Fruit fly (Drosophila melanogaster) whole organism, embryonic: Measurements from ENCODE around the gene CG44000.

Source experiments
- Ada2b ChIP-seq: fragments of 200-800 bp; sonication (Bioruptor generic); IDR thresholded peaks from 2 replicates; pipeline ENCODE4 v1.3.6; 2022; ENCODE audit warnings: missing biosample characterization, missing genetic modification characterization
- Aef1 ChIP-seq: fragments of 200-800 bp; sonication (Bioruptor generic); IDR thresholded peaks from 3 replicates; pipeline ENCODE4 v1.3.6; 2022; ENCODE audit warnings: missing biosample characterization, missing genetic modification characterization
- Blimp-1 ChIP-seq: fragments of 200-800 bp; sonication (Bioruptor generic); optimal IDR thresholded peaks from 3 replicates; lab custom pipeline; 2018; ENCODE audit warnings: missing biosample characterization, missing genetic modification characterization, mild to moderate bottlenecking, moderate library complexity, missing genetic modification reagents
- C15 ChIP-seq: fragments of 200-800 bp; sonication (Bioruptor generic); IDR thresholded peaks from 3 replicates; pipeline ENCODE4 v1.3.6; 2022; ENCODE audit warnings: missing biosample characterization, missing genetic modification characterization
- CG10462 ChIP-seq: fragments of 200-800 bp; sonication (Bioruptor generic); optimal IDR thresholded peaks from 2 replicates; lab custom pipeline; 2016; ENCODE audit warnings: missing biosample characterization, missing genetic modification characterization
- CG11085 ChIP-seq: fragments of 200-800 bp; sonication (Bioruptor generic); IDR thresholded peaks from 2 replicates; pipeline ENCODE4 v1.3.6; 2022; ENCODE audit warnings: missing biosample characterization, missing genetic modification characterization
- CG11695 ChIP-seq: fragments of 200-800 bp; sonication (Bioruptor generic); IDR thresholded peaks from 3 replicates; pipeline ENCODE4 v1.3.6; 2022; ENCODE audit warnings: missing biosample characterization, missing genetic modification characterization
- CG13894 ChIP-seq: fragments of 200-800 bp; sonication (Bioruptor generic); optimal IDR thresholded peaks from 3 replicates; lab custom pipeline; 2018; ENCODE audit warnings: missing biosample characterization, mild to moderate bottlenecking, missing genetic modification characterization, moderate library complexity
- CG14050 ChIP-seq: fragments of 200-800 bp; sonication (Bioruptor generic); IDR thresholded peaks from 3 replicates; pipeline ENCODE4 v1.3.6; 2022; ENCODE audit warnings: missing biosample characterization, missing genetic modification characterization
- CG15696 ChIP-seq: fragments of 200-800 bp; sonication (Bioruptor generic); optimal IDR thresholded peaks from 2 replicates; lab custom pipeline; 2019; ENCODE audit warnings: missing biosample characterization, mild to moderate bottlenecking, missing genetic modification characterization, moderate library complexity
- CG18764 ChIP-seq: fragments of 200-800 bp; sonication (Bioruptor generic); optimal IDR thresholded peaks from 3 replicates; lab custom pipeline; 2016; ENCODE audit warnings: missing biosample characterization, missing genetic modification characterization
- CG2116 ChIP-seq: fragments of 200-800 bp; sonication (Bioruptor generic); optimal IDR thresholded peaks from 3 replicates; lab custom pipeline; 2018; ENCODE audit warnings: missing biosample characterization, mild to moderate bottlenecking, missing genetic modification characterization
- CG2889 ChIP-seq: fragments of 200-800 bp; sonication (Bioruptor generic); IDR thresholded peaks from 3 replicates; pipeline ENCODE4 v1.3.6; 2022; ENCODE audit warnings: missing biosample characterization, missing genetic modification characterization
- CG30020 ChIP-seq: fragments of 200-800 bp; optimal IDR thresholded peaks from 2 replicates; lab custom pipeline; 2019; ENCODE audit warnings: missing biosample characterization, mild to moderate bottlenecking, missing genetic modification characterization, moderate library complexity
- CG32772 ChIP-seq: fragments of 200-800 bp; sonication (Bioruptor generic); IDR thresholded peaks from 2 replicates; pipeline ENCODE4 v1.3.6; 2022; ENCODE audit warnings: missing biosample characterization, missing genetic modification characterization
- CG34376 ChIP-seq: fragments of 200-800 bp; sonication (Bioruptor generic); optimal IDR thresholded peaks from 2 replicates; lab custom pipeline; 2018; ENCODE audit warnings: missing biosample characterization, mild to moderate bottlenecking, missing genetic modification characterization
- CG3838 ChIP-seq: fragments of 200-800 bp; sonication (Bioruptor generic); optimal IDR thresholded peaks from 3 replicates; lab custom pipeline; 2016; ENCODE audit warnings: missing biosample characterization, missing genetic modification characterization
- CG3995 ChIP-seq: fragments of 200-800 bp; sonication (Bioruptor generic); optimal IDR thresholded peaks from 3 replicates; lab custom pipeline; 2016; ENCODE audit warnings: missing biosample characterization, missing genetic modification characterization
- CG43689 ChIP-seq: fragments of 200-800 bp; sonication (Bioruptor generic); IDR thresholded peaks from 2 replicates; pipeline ENCODE4 v1.3.6; 2022; ENCODE audit warnings: missing biosample characterization, missing genetic modification characterization
- CG4854 ChIP-seq: fragments of 200-800 bp; sonication (Bioruptor generic); optimal IDR thresholded peaks from 2 replicates; lab custom pipeline; 2016; ENCODE audit warnings: missing biosample characterization, missing genetic modification characterization, inconsistent platforms
- CG6654 ChIP-seq: fragments of 200-800 bp; sonication (Bioruptor generic); optimal IDR thresholded peaks from 2 replicates; lab custom pipeline; 2017; ENCODE audit warnings: missing biosample characterization, mild to moderate bottlenecking, missing genetic modification characterization
- CG6791 ChIP-seq: fragments of 200-800 bp; sonication (Bioruptor generic); IDR thresholded peaks from 3 replicates; pipeline ENCODE4 v1.3.6; 2022; ENCODE audit warnings: missing biosample characterization, missing genetic modification characterization; ENCODE audit not compliant: partially characterized antibody
- CG8290 ChIP-seq, 3 experiments: fragments of 200-800 bp; sonication (Bioruptor generic); optimal IDR thresholded peaks; 2 replicates each; lab custom pipeline; 2016 to 2019; ENCODE audit warnings: missing biosample characterization in 3 of 3, missing genetic modification characterization in 3 of 3, mild to moderate bottlenecking in 2 of 3, moderate library complexity in 1 of 3
- CTCF ChIP-seq: fragments of 200-800 bp; sonication (Bioruptor generic); optimal IDR thresholded peaks from 2 replicates; lab custom pipeline; 2017; ENCODE audit warnings: missing biosample characterization, mild to moderate bottlenecking, missing genetic modification characterization, moderate library complexity
- Dad ChIP-seq: fragments of 200-800 bp; sonication (Bioruptor generic); optimal IDR thresholded peaks from 3 replicates; lab custom pipeline; 2016; ENCODE audit warnings: missing biosample characterization, missing genetic modification characterization
- Deaf1 ChIP-seq: fragments of 200-800 bp; optimal IDR thresholded peaks from 3 replicates; lab custom pipeline; 2019; ENCODE audit warnings: missing biosample characterization, mild to moderate bottlenecking, missing genetic modification characterization, moderate library complexity
- Dip3 ChIP-seq: fragments of 200-800 bp; sonication (Bioruptor generic); optimal IDR thresholded peaks from 3 replicates; lab custom pipeline; 2016; ENCODE audit warnings: missing biosample characterization, missing genetic modification characterization
- Doc2 ChIP-seq: fragments of 200-800 bp; sonication (Bioruptor generic); IDR thresholded peaks from 2 replicates; pipeline ENCODE4 v1.3.6; 2022; ENCODE audit warnings: missing biosample characterization, missing genetic modification characterization
- ERR ChIP-seq: fragments of 200-800 bp; sonication (Bioruptor generic); optimal IDR thresholded peaks from 2 replicates; lab custom pipeline; 2016; ENCODE audit warnings: missing biosample characterization, missing genetic modification characterization
- HLH3B ChIP-seq: fragments of 200-800 bp; sonication (Bioruptor generic); IDR thresholded peaks from 2 replicates; pipeline ENCODE4 v1.3.6; 2022; ENCODE audit warnings: missing biosample characterization, missing genetic modification characterization
- MESR4 ChIP-seq: fragments of 200-800 bp; sonication (Bioruptor generic); optimal IDR thresholded peaks from 2 replicates; lab custom pipeline; 2018; ENCODE audit warnings: missing biosample characterization, mild to moderate bottlenecking, missing genetic modification characterization, moderate library complexity
- Med ChIP-seq: fragments of 200-800 bp; sonication (Bioruptor generic); peaks from one replicate; lab custom pipeline; 2016; ENCODE audit warnings: missing biosample characterization, missing genetic modification characterization, mild to moderate bottlenecking, inconsistent platforms, moderate library complexity
- Meics ChIP-seq: fragments of 200-800 bp; sonication (Bioruptor generic); optimal IDR thresholded peaks from 2 replicates; lab custom pipeline; 2017; ENCODE audit warnings: missing biosample characterization, mild to moderate bottlenecking, missing genetic modification characterization
- Pdp1 ChIP-seq, 2 experiments: fragments of 200-800 bp; sonication (Bioruptor generic); optimal IDR thresholded peaks; 3 replicates each; lab custom pipeline; 2016; ENCODE audit warnings: missing biosample characterization in 2 of 2, missing genetic modification characterization in 2 of 2, mild to moderate bottlenecking in 1 of 2, moderate library complexity in 1 of 2
- Rfx ChIP-seq: fragments of 200-800 bp; sonication (Bioruptor generic); IDR thresholded peaks from 2 replicates; pipeline ENCODE4 v1.3.6; 2022; ENCODE audit warnings: missing biosample characterization, missing genetic modification characterization
- TFAM ChIP-seq: fragments of 200-800 bp; sonication (Bioruptor generic); optimal IDR thresholded peaks from 2 replicates; lab custom pipeline; 2017; ENCODE audit warnings: missing biosample characterization, missing genetic modification characterization, inconsistent platforms
- al ChIP-seq: fragments of 200-800 bp; sonication (Bioruptor generic); IDR thresholded peaks from 2 replicates; pipeline ENCODE4 v1.3.6; 2022; ENCODE audit warnings: missing biosample characterization, missing genetic modification characterization
- fd3F ChIP-seq: fragments of 200-800 bp; sonication (Bioruptor generic); optimal IDR thresholded peaks from 2 replicates; lab custom pipeline; 2018; ENCODE audit warnings: missing biosample characterization, mild to moderate bottlenecking, missing genetic modification characterization, moderate library complexity
- gsb-n ChIP-seq: fragments of 200-800 bp; sonication (Bioruptor generic); optimal IDR thresholded peaks from 3 replicates; lab custom pipeline; 2018; ENCODE audit warnings: missing biosample characterization, mild to moderate bottlenecking, missing genetic modification characterization
- ken ChIP-seq: fragments of 200-800 bp; sonication (Bioruptor generic); IDR thresholded peaks from 3 replicates; pipeline ENCODE4 v1.3.6; 2022; ENCODE audit warnings: missing biosample characterization, missing genetic modification characterization
- kni ChIP-seq: fragments of 200-800 bp; sonication (Bioruptor generic); optimal IDR thresholded peaks from 3 replicates; lab custom pipeline; 2017; ENCODE audit warnings: mild to moderate bottlenecking, missing biosample characterization, missing genetic modification reagents, missing genetic modification characterization
- oc ChIP-seq: fragments of 200-800 bp; sonication (Bioruptor generic); optimal IDR thresholded peaks from 2 replicates; lab custom pipeline; 2018; ENCODE audit warnings: missing biosample characterization, mild to moderate bottlenecking, missing genetic modification characterization, moderate library complexity
- pita ChIP-seq: fragments of 200-800 bp; sonication (Bioruptor generic); optimal IDR thresholded peaks from 2 replicates; lab custom pipeline; 2017; ENCODE audit warnings: missing biosample characterization, mild to moderate bottlenecking, missing genetic modification characterization
- pum ChIP-seq: fragments of 200-800 bp; sonication (Bioruptor generic); optimal IDR thresholded peaks from 2 replicates; lab custom pipeline; 2016; ENCODE audit warnings: missing biosample characterization, missing genetic modification characterization
- sd ChIP-seq: fragments of 200-800 bp; sonication (Bioruptor generic); optimal IDR thresholded peaks from 3 replicates; lab custom pipeline; 2018; ENCODE audit warnings: missing biosample characterization, mild to moderate bottlenecking, missing genetic modification characterization, moderate library complexity
- ssp ChIP-seq: fragments of 200-800 bp; sonication (Bioruptor generic); IDR thresholded peaks from 2 replicates; pipeline ENCODE4 v1.3.6; 2022; ENCODE audit warnings: missing biosample characterization, missing genetic modification characterization
- tx ChIP-seq: fragments of 200-800 bp; sonication (Bioruptor generic); optimal IDR thresholded peaks from 2 replicates; lab custom pipeline; 2016; ENCODE audit warnings: missing biosample characterization, missing genetic modification characterization
- vfl ChIP-seq: fragments of 200-800 bp; sonication (Bioruptor generic); optimal IDR thresholded peaks from 2 replicates; lab custom pipeline; 2016; ENCODE audit warnings: missing biosample characterization, missing genetic modification characterization
- zen2 ChIP-seq: fragments of 200-800 bp; sonication (Bioruptor generic); IDR thresholded peaks from 3 replicates; pipeline ENCODE4 v1.3.6; 2022; ENCODE audit warnings: missing biosample characterization, missing genetic modification characterization; ENCODE audit not compliant: partially characterized antibody

Gene CG44000

DNA sequence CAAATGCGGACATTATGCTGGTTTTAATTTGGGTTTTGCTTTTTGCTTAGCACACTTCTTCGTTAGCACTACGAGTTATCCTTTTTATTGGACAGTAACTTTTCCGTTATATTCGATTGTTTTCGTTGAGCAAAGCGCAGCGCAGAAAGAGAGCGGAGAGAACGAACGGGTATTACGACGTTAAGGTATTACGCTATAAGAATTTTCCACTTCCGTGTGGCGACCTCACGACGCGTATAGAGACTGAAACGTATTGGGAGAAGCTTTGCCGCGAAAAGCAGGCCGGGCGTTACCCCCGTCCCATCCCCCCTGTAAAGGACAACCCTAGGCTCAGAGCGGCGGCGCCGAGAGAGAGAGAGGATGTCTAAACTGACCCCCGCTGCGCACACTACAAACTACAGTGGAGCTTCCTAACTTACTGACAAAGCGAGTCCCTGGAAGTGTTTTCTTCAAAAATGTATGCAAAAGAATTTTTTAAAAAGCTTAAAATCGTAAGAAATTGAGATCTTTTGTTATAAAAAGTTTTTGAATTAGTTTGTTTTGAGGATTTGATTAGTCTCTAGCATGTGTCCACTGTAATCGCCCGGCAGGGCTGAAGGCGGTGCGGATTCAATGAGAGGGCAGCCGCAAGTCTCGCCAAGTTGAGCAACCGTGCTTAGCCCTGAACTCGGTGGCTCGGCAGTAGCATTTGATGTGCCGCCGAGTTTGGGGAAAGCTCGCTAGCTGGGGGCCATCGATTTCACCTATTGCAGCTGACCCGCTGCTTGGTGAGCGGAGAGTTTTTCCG lies 38.2 kb upstream of the CG44000 start (continued):
- peak; percentile 97 for TF ChIP-seq HLH3B (GFP tag; lab: Robert Waterston, UW)
- TF ChIP-seq CG11695 (GFP tag; lab: Robert Waterston, UW), result peak; percentile 96
- TF ChIP-seq zen2 (GFP tag; lab: Robert Waterston, UW), result no peak
- peak; percentile 91 for TF ChIP-seq CG4854 (GFP tag; lab: Kevin White, UChicago)
- peak; percentile 98 for TF ChIP-seq Ada2b (GFP tag; lab: Robert Waterston, UW)
- TF ChIP-seq CG2116 (GFP tag; lab: Kevin White, UChicago), result peak; percentile 57
- peak; percentile 47 for TF ChIP-seq kni (GFP tag; lab: Kevin White, UChicago)
- TF ChIP-seq ssp (GFP tag; lab: Robert Waterston, UW), result peak; percentile 89
- peak; percentile 94 for TF ChIP-seq tx (GFP tag; lab: Kevin White, UChicago)
- peak; percentile 76 for TF ChIP-seq CG6654 (GFP tag; lab: Kevin White, UChicago)
- TF ChIP-seq ERR, result peak; percentile 95
- peak; percentile 61 for TF ChIP-seq CG30020 (tag; lab: Kevin White, UChicago)
- TF ChIP-seq Deaf1 (tag; lab: Kevin White, UChicago), result peak; percentile 80
- TF ChIP-seq Dip3 (GFP tag; lab: Kevin White, UChicago), result peak; percentile 90
- TF ChIP-seq CG43689 (GFP tag; lab: Robert Waterston, UW), result peak; percentile 88
- peak; percentile 77 for TF ChIP-seq CG8290 (GFP tag; optimal IDR thresholded peaks at IDR 0.05; lab: Kevin White, UChicago)
- peak; percentile 34 to 74 for TF ChIP-seq CG8290 (tag; optimal IDR thresholded peaks at IDR 0.05; lab: Kevin White, UChicago)
- peak; percentile 33 for TF ChIP-seq CTCF (GFP tag; lab: Kevin White, UChicago)
- TF ChIP-seq Med (GFP tag; lab: Kevin White, UChicago), result peak; percentile 99
- TF ChIP-seq Rfx, result peak; percentile 98
- peak; percentile 91 for TF ChIP-seq CG2889
- TF ChIP-seq ken (GFP tag; lab: Robert Waterston, UW), result peak; percentile 95
- TF ChIP-seq C15 (GFP tag; lab: Robert Waterston, UW), result peak; percentile 89
- peak; percentile 81 for TF ChIP-seq Doc2 (GFP tag; lab: Robert Waterston, UW)
- peak; percentile 93 for TF ChIP-seq pum
- TF ChIP-seq Meics, result peak; percentile 97
- TF ChIP-seq sd, result peak; percentile 80
- TF ChIP-seq Aef1 (GFP tag; lab: Robert Waterston, UW), result peak; percentile 96
- TF ChIP-seq CG10462 (GFP tag; lab: Kevin White, UChicago), result peak; percentile 86
- peak; percentile 84 for TF ChIP-seq CG18764
- TF ChIP-seq MESR4 (GFP tag; lab: Kevin White, UChicago), result peak; percentile 34
- TF ChIP-seq CG3838 (GFP tag; lab: Kevin White, UChicago), result peak; percentile 70
- TF ChIP-seq CG34376, result peak; percentile 97
- TF ChIP-seq TFAM (GFP tag; lab: Kevin White, UChicago), result peak; percentile 44
- peak; percentile 94 for TF ChIP-seq vfl (GFP tag; lab: Kevin White, UChicago)
- TF ChIP-seq CG15696 (tag; lab: Kevin White, UChicago), result peak; percentile 80
- no peak for TF ChIP-seq pita (GFP tag; lab: Kevin White, UChicago)
- peak; percentile 96 for TF ChIP-seq CG32772 (GFP tag; lab: Robert Waterston, UW)
- peak; percentile 95 for TF ChIP-seq CG11085 (GFP tag; lab: Robert Waterston, UW)
- TF ChIP-seq CG13894 (tag; lab: Kevin White, UChicago), result peak; percentile 98
- peak; percentile 92 for TF ChIP-seq al (GFP tag; lab: Robert Waterston, UW)
- no peak for TF ChIP-seq CG6791 (GFP tag; lab: Robert Waterston, UW)
- peak; percentile 94 for TF ChIP-seq Dad (GFP tag; lab: Kevin White, UChicago)
- TF ChIP-seq CG14050, result peak; percentile 92
- TF ChIP-seq gsb-n, result peak; percentile 88
- peak; percentile 94 for TF ChIP-seq fd3F (GFP tag; lab: Kevin White, UChicago)
- peak; percentile 50 for TF ChIP-seq CG3995 (GFP tag; lab: Kevin White, UChicago)
- TF ChIP-seq Pdp1 (GFP tag; optimal IDR thresholded peaks at IDR 0.05; lab: Kevin White, UChicago), result peak; percentile 94 to 96
- peak; percentile 94 for TF ChIP-seq oc (tag; lab: Kevin White, UChicago)
- peak; percentile 90 for TF ChIP-seq Blimp-1
